Fruit fly (Drosophila melanogaster) whole organism, embryonic: Measurements from ENCODE around the gene CG14966.

Source experiments
- ATbp ChIP-seq: fragments of 200-800 bp; sonication (Bioruptor generic); optimal IDR thresholded peaks from 2 replicates; lab custom pipeline; 2017; ENCODE audit warnings: missing biosample characterization, mild to moderate bottlenecking, missing genetic modification characterization, missing genetic modification reagents
- Blimp-1 ChIP-seq: fragments of 200-800 bp; sonication (Bioruptor generic); optimal IDR thresholded peaks from 3 replicates; lab custom pipeline; 2018; ENCODE audit warnings: missing biosample characterization, missing genetic modification characterization, mild to moderate bottlenecking, moderate library complexity, missing genetic modification reagents
- CG10147 ChIP-seq: fragments of 200-800 bp; sonication (Bioruptor generic); optimal IDR thresholded peaks from 2 replicates; lab custom pipeline; 2019; ENCODE audit warnings: missing biosample characterization, mild to moderate bottlenecking, missing genetic modification characterization, moderate library complexity
- CG10209 ChIP-seq: fragments of 200-800 bp; sonication (Bioruptor generic); optimal IDR thresholded peaks from 3 replicates; lab custom pipeline; 2017; ENCODE audit warnings: missing biosample characterization, mild to moderate bottlenecking, missing genetic modification characterization, missing genetic modification reagents
- CG11560 ChIP-seq: fragments of 200-800 bp; sonication (Bioruptor generic); IDR thresholded peaks from 3 replicates; pipeline ENCODE4 v1.3.6; 2022; ENCODE audit warnings: missing biosample characterization, missing genetic modification characterization
- CG11723 ChIP-seq: fragments of 200-800 bp; sonication (Bioruptor generic); optimal IDR thresholded peaks from 2 replicates; lab custom pipeline; 2017; ENCODE audit warnings: missing biosample characterization, mild to moderate bottlenecking, missing genetic modification characterization
- CG12769 ChIP-seq: fragments of 200-800 bp; sonication (Bioruptor generic); optimal IDR thresholded peaks from 2 replicates; lab custom pipeline; 2019; ENCODE audit warnings: missing biosample characterization, mild to moderate bottlenecking, missing genetic modification characterization, moderate library complexity
- CG13287 ChIP-seq: fragments of 200-800 bp; sonication (Bioruptor generic); IDR thresholded peaks from 2 replicates; pipeline ENCODE4 v1.3.6; 2022; ENCODE audit warnings: missing biosample characterization, missing genetic modification characterization; ENCODE audit not compliant: partially characterized antibody
- CG13624 ChIP-seq: fragments of 200-800 bp; sonication (Bioruptor generic); optimal IDR thresholded peaks from 2 replicates; lab custom pipeline; 2016; ENCODE audit warnings: missing biosample characterization, missing genetic modification characterization
- CG14965 ChIP-seq: fragments of 200-800 bp; sonication (Bioruptor generic); optimal IDR thresholded peaks from 2 replicates; lab custom pipeline; 2016; ENCODE audit warnings: missing biosample characterization, missing genetic modification characterization, borderline replicate concordance
- CG15269 ChIP-seq: fragments of 200-800 bp; sonication (Bioruptor generic); optimal IDR thresholded peaks from 2 replicates; lab custom pipeline; 2018; ENCODE audit warnings: missing biosample characterization, mild to moderate bottlenecking, missing genetic modification characterization, moderate library complexity
- CG17361 ChIP-seq: fragments of 200-800 bp; sonication (Bioruptor generic); IDR thresholded peaks from 3 replicates; pipeline ENCODE4 v1.3.6; 2022; ENCODE audit warnings: missing biosample characterization, missing genetic modification characterization
- CG17912 ChIP-seq: fragments of 200-800 bp; sonication (Bioruptor generic); optimal IDR thresholded peaks from 2 replicates; lab custom pipeline; 2018; ENCODE audit warnings: missing biosample characterization, mild to moderate bottlenecking, missing genetic modification characterization
- CG1832 ChIP-seq: fragments of 200-800 bp; sonication (Bioruptor generic); optimal IDR thresholded peaks from 2 replicates; lab custom pipeline; 2017; ENCODE audit warnings: missing biosample characterization, mild to moderate bottlenecking, missing genetic modification characterization, inconsistent platforms
- CG2678 ChIP-seq: fragments of 200-800 bp; sonication (Bioruptor generic); optimal IDR thresholded peaks from 3 replicates; lab custom pipeline; 2019; ENCODE audit warnings: missing biosample characterization, mild to moderate bottlenecking, missing genetic modification characterization, moderate library complexity
- CG2712 ChIP-seq: fragments of 200-800 bp; optimal IDR thresholded peaks from 3 replicates; lab custom pipeline; 2019; ENCODE audit warnings: missing biosample characterization, mild to moderate bottlenecking, missing genetic modification characterization, moderate library complexity
- CG31441 ChIP-seq: fragments of 200-800 bp; sonication (Bioruptor generic); IDR thresholded peaks from 2 replicates; pipeline ENCODE4 v1.3.6; 2022; ENCODE audit warnings: missing biosample characterization, missing genetic modification characterization
- CG32772 ChIP-seq: fragments of 200-800 bp; sonication (Bioruptor generic); IDR thresholded peaks from 2 replicates; pipeline ENCODE4 v1.3.6; 2022; ENCODE audit warnings: missing biosample characterization, missing genetic modification characterization
- CG34422 ChIP-seq: fragments of 200-800 bp; sonication (Bioruptor generic); IDR thresholded peaks from 3 replicates; pipeline ENCODE4 v1.3.6; 2022; ENCODE audit warnings: missing biosample characterization, missing genetic modification characterization
- CG3995 ChIP-seq: fragments of 200-800 bp; sonication (Bioruptor generic); optimal IDR thresholded peaks from 3 replicates; lab custom pipeline; 2016; ENCODE audit warnings: missing biosample characterization, missing genetic modification characterization
- CG6654 ChIP-seq: fragments of 200-800 bp; sonication (Bioruptor generic); optimal IDR thresholded peaks from 2 replicates; lab custom pipeline; 2017; ENCODE audit warnings: missing biosample characterization, mild to moderate bottlenecking, missing genetic modification characterization
- CG7372 ChIP-seq: fragments of 200-800 bp; sonication (Bioruptor generic); IDR thresholded peaks from 2 replicates; pipeline ENCODE4 v1.3.6; 2022; ENCODE audit warnings: missing biosample characterization, missing genetic modification characterization
- CG7928 ChIP-seq: fragments of 200-800 bp; sonication (Bioruptor generic); optimal IDR thresholded peaks from 2 replicates; lab custom pipeline; 2017; ENCODE audit warnings: missing biosample characterization, mild to moderate bottlenecking, missing genetic modification characterization
- Deaf1 ChIP-seq: fragments of 200-800 bp; optimal IDR thresholded peaks from 3 replicates; lab custom pipeline; 2019; ENCODE audit warnings: missing biosample characterization, mild to moderate bottlenecking, missing genetic modification characterization, moderate library complexity
- Dek ChIP-seq: fragments of 200-800 bp; sonication (Bioruptor generic); optimal IDR thresholded peaks from 3 replicates; lab custom pipeline; 2019; ENCODE audit warnings: missing biosample characterization, mild to moderate bottlenecking, missing genetic modification characterization, moderate library complexity
- HHEX ChIP-seq: fragments of 200-800 bp; sonication (Bioruptor generic); optimal IDR thresholded peaks from 3 replicates; lab custom pipeline; 2017; ENCODE audit warnings: missing biosample characterization, mild to moderate bottlenecking, missing genetic modification characterization, missing genetic modification reagents
- Hand ChIP-seq: fragments of 200-800 bp; sonication (Bioruptor generic); optimal IDR thresholded peaks from 2 replicates; lab custom pipeline; 2017; ENCODE audit warnings: mild to moderate bottlenecking, missing biosample characterization, missing genetic modification reagents, missing genetic modification characterization
- Jarid2 ChIP-seq: fragments of 200-800 bp; sonication (Bioruptor generic); optimal IDR thresholded peaks from 3 replicates; lab custom pipeline; 2017; ENCODE audit warnings: mild to moderate bottlenecking, missing biosample characterization, missing genetic modification reagents, missing genetic modification characterization
- Mrtf ChIP-seq: fragments of 200-800 bp; sonication (Bioruptor generic); IDR thresholded peaks from 3 replicates; pipeline ENCODE4 v1.3.6; 2022; ENCODE audit warnings: missing biosample characterization, missing genetic modification characterization
- Nf-YB ChIP-seq: fragments of 200-800 bp; sonication (Bioruptor generic); optimal IDR thresholded peaks from 3 replicates; lab custom pipeline; 2019; ENCODE audit warnings: missing biosample characterization, mild to moderate bottlenecking, missing genetic modification characterization, moderate library complexity
- Nf-YC ChIP-seq: fragments of 200-800 bp; optimal IDR thresholded peaks from 3 replicates; lab custom pipeline; 2019; ENCODE audit warnings: missing biosample characterization, mild to moderate bottlenecking, missing genetic modification characterization, moderate library complexity
- Stat92E ChIP-seq, 3 experiments: fragments of >200 bp in 2 of 3; fragments of 200-800 bp in 1 of 3; sonication (Bioruptor generic) in 1 of 3; optimal IDR thresholded peaks; 2 replicates each; lab custom pipeline; 2017 to 2019; ENCODE audit warnings: missing biosample characterization in 3 of 3, missing genetic modification characterization in 3 of 3, mild to moderate bottlenecking in 1 of 3, moderate library complexity in 1 of 3
- crp ChIP-seq, 2 experiments: fragments of 200-800 bp; sonication (Bioruptor generic); optimal IDR thresholded peaks; 2 replicates in 1 of 2; 3 replicates in 1 of 2; lab custom pipeline; 2017; ENCODE audit warnings: missing biosample characterization in 2 of 2, missing genetic modification characterization in 2 of 2, mild to moderate bottlenecking in 1 of 2, moderate library complexity in 1 of 2
- eve ChIP-seq, 2 experiments: fragments of >200 bp; optimal IDR thresholded peaks; 2 replicates each; lab custom pipeline; 2017; ENCODE audit warnings: missing biosample characterization in 2 of 2, missing genetic modification characterization in 2 of 2
- fru ChIP-seq: fragments of >200 bp; optimal IDR thresholded peaks from 2 replicates; lab custom pipeline; 2017
- gcm2 ChIP-seq: fragments of 200-800 bp; sonication (Bioruptor generic); optimal IDR thresholded peaks from 2 replicates; lab custom pipeline; 2016; ENCODE audit warnings: missing biosample characterization, missing genetic modification characterization
- gt ChIP-seq: fragments of 200-800 bp; sonication (Bioruptor generic); IDR thresholded peaks from 2 replicates; pipeline ENCODE4 v1.3.6; 2022; ENCODE audit warnings: missing biosample characterization, missing genetic modification characterization
- jumu ChIP-seq: fragments of 200-800 bp; sonication (Bioruptor generic); optimal IDR thresholded peaks from 3 replicates; lab custom pipeline; 2016; ENCODE audit warnings: missing biosample characterization, missing genetic modification characterization
- kay ChIP-seq: fragments of 200-800 bp; sonication (Bioruptor generic); optimal IDR thresholded peaks from 2 replicates; lab custom pipeline; 2016; ENCODE audit warnings: missing biosample characterization, missing genetic modification characterization
- lov ChIP-seq, 2 experiments: fragments of 200-800 bp in 1 of 2; fragments of >200 bp in 1 of 2; sonication (Bioruptor generic) in 1 of 2; IDR thresholded peaks in 1 of 2; optimal IDR thresholded peaks in 1 of 2; 2 replicates in 1 of 2; 3 replicates in 1 of 2; pipeline versions ENCODE4 v1.3.6 to Lab custom; 2017 to 2022; ENCODE audit warnings: missing biosample characterization in 1 of 2, missing genetic modification characterization in 1 of 2
- luna ChIP-seq: fragments of 200-800 bp; sonication (Bioruptor generic); optimal IDR thresholded peaks from 2 replicates; lab custom pipeline; 2016; ENCODE audit warnings: missing biosample characterization, missing genetic modification characterization
- pnt ChIP-seq: fragments of 200-800 bp; sonication (Bioruptor generic); optimal IDR thresholded peaks from 3 replicates; lab custom pipeline; 2016; ENCODE audit warnings: missing biosample characterization, missing genetic modification characterization
- slou ChIP-seq: fragments of 200-800 bp; sonication (Bioruptor generic); optimal IDR thresholded peaks from 3 replicates; lab custom pipeline; 2016; ENCODE audit warnings: missing biosample characterization, missing genetic modification characterization
- slp2 ChIP-seq: fragments of 200-800 bp; sonication (Bioruptor generic); optimal IDR thresholded peaks from 2 replicates; lab custom pipeline; 2016; ENCODE audit warnings: missing biosample characterization, missing genetic modification characterization
- ssp ChIP-seq: fragments of 200-800 bp; sonication (Bioruptor generic); IDR thresholded peaks from 2 replicates; pipeline ENCODE4 v1.3.6; 2022; ENCODE audit warnings: missing biosample characterization, missing genetic modification characterization
- vfl ChIP-seq: fragments of 200-800 bp; sonication (Bioruptor generic); optimal IDR thresholded peaks from 2 replicates; lab custom pipeline; 2016; ENCODE audit warnings: missing biosample characterization, missing genetic modification characterization
- zen2 ChIP-seq: fragments of 200-800 bp; sonication (Bioruptor generic); IDR thresholded peaks from 3 replicates; pipeline ENCODE4 v1.3.6; 2022; ENCODE audit warnings: missing biosample characterization, missing genetic modification characterization; ENCODE audit not compliant: partially characterized antibody

Gene CG14966

DNA sequence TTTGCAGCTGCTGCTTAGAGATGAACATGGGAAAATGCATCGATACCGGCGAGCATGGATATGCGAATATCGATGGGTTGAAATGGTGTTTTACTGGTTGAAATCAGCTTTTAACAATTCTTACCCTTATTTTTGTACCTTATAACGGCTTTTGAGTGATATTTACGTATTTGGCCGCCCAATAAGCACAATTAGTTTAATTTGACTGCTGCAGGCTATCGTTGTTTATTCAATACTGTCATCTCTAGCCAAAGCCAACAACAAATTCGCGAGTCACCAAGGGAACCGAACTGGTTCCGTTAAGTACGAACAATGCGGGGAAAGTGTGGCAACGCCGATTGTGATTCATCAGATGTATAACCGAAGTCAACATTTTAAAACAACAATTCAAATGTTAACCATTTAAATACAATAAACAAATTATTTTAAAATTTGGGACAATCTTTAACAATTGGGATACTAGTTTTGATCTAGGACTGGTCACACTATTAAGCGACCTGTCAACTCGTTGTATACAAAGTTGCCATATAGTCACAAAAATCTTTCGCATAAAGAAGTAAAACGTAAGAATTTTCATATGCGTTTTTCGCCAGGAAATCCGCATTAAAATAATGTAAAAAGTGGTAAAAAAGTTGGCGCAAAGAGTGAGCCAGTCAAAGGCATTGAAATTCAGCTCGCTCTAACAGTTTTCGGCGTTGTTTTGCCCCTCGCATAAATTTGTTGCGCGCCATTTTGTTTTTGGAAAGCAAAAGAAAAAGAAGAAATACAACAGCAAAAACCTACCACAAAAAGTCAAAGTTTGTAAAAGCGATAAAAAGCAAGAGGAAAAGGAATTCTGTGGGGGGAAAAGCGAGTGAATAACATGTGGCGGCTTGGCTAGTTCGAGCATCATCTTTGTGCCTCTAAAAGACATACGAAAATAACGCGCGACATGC is 49.0 kb downstream of the CG14966 start, which contains the start of the genes Usp5 and BtbVII (continued):
- TF ChIP-seq CG2678 (tag; lab: Kevin White, UChicago) (peak; percentile 39), CG11560 (tag; lab: Robert Waterston, UW) (no peak), CG7372 (no peak), CG32772 (GFP tag; lab: Robert Waterston, UW) (peak; percentile 62), CG13287 (GFP tag; lab: Robert Waterston, UW) (peak; percentile 99), lov (optimal IDR thresholded peaks at IDR 0.05; lab: Kevin White, UChicago) (no peak), lov (GFP tag; IDR thresholded peaks at IDR 0.05; lab: Robert Waterston, UW) (no peak), CG3995 (peak; percentile 29), CG31441 (GFP tag; lab: Robert Waterston, UW) (peak; percentile 49; the same call in 1 of the 2 replicates), CG13624 (GFP tag; lab: Kevin White, UChicago) (peak; percentile 70), Blimp-1 (no peak), CG14965 (GFP tag; lab: Kevin White, UChicago) (no peak), vfl (GFP tag; lab: Kevin White, UChicago) (peak; percentile 51), Mrtf (GFP tag; lab: Robert Waterston, UW) (peak; percentile 57; the same call in 1 of the 3 replicates), Hand (GFP tag; lab: Kevin White, UChicago) (no peak), CG6654 (GFP tag; lab: Kevin White, UChicago) (no peak), CG15269 (tag; lab: Kevin White, UChicago) (peak; percentile 39), zen2 (GFP tag; lab: Robert Waterston, UW) (peak; percentile 97), slou (GFP tag; lab: Kevin White, UChicago) (no peak), crp (GFP tag; optimal IDR thresholded peaks at IDR 0.05; lab: Kevin White, UChicago) (peak in 1 of 2 experiments; percentile 45), Deaf1 (tag; lab: Kevin White, UChicago) (no peak), gcm2 (GFP tag; lab: Kevin White, UChicago) (no peak), luna (GFP tag; lab: Kevin White, UChicago) (peak; percentile 48), pnt (peak; percentile 55), CG10209 (peak; percentile 56), CG34422 (peak; percentile 86; the same call in 1 of the 3 replicates), Nf-YB (peak; percentile 34), ssp (GFP tag; lab: Robert Waterston, UW) (peak; percentile 54), fru (lab: Kevin White, UChicago) (no peak), Dek (peak; percentile 46), CG11723 (GFP tag; lab: Kevin White, UChicago) (no peak), CG12769 (tag; lab: Kevin White, UChicago) (peak; percentile 78), jumu (GFP tag; lab: Kevin White, UChicago) (peak; percentile 61), Stat92E (GFP tag; optimal IDR thresholded peaks at IDR 0.05; lab: Kevin White, UChicago) (peak in 1 of 3 experiments; percentile 13), CG10147 (peak; percentile 50), slp2 (peak; percentile 33), kay (GFP tag; lab: Kevin White, UChicago) (peak; percentile 70), CG1832 (GFP tag; lab: Kevin White, UChicago) (no peak), gt (GFP tag; lab: Robert Waterston, UW) (no peak), CG7928 (GFP tag; lab: Kevin White, UChicago) (no peak), CG17912 (GFP tag; lab: Kevin White, UChicago) (no peak), Jarid2 (GFP tag; lab: Kevin White, UChicago) (no peak), CG17361 (peak; percentile 30; the same call in 2 of the 3 replicates), CG2712 (tag; lab: Kevin White, UChicago) (peak; percentile 46), HHEX (GFP tag; lab: Kevin White, UChicago) (no peak), ATbp (peak; percentile 22), eve (GFP tag; optimal IDR thresholded peaks at IDR 0.05; lab: Kevin White, UChicago) (no peak), Nf-YC (tag; lab: Kevin White, UChicago) (peak; percentile 2)
